Worm (Caenorhabditis elegans) whole organism, young adult: ENCODE results near the gene tbcb-1.

Source experiments
- F55B11.4 ChIP-seq: sonication (generic microtip); optimal IDR thresholded peaks from 2 replicates; lab custom pipeline; 2016; ENCODE audit warnings: missing compliant biosample characterization, missing genetic modification characterization, borderline replicate concordance; ENCODE audit not compliant: insufficient read depth
- T07F8.4 ChIP-seq: sonication (generic microtip); optimal IDR thresholded peaks from 2 replicates; lab custom pipeline; 2016; ENCODE audit warnings: mild to moderate bottlenecking, missing genetic modification characterization, moderate library complexity, missing compliant biosample characterization
- aptf-3 ChIP-seq: fragments of 200-800 bp; sonication (Bioruptor generic); IDR thresholded peaks from 2 replicates; pipeline ENCODE4 v1.3.6; 2022; ENCODE audit warnings: missing genetic modification characterization, missing compliant biosample characterization
- attf-6 ChIP-seq: fragments of 200-800 bp; sonication (Bioruptor generic); IDR thresholded peaks from 2 replicates; pipeline ENCODE4 v1.3.6; 2022; ENCODE audit warnings: missing genetic modification reagents, missing genetic modification characterization, missing compliant biosample characterization
- ceh-27 ChIP-seq: fragments of 200-800 bp; sonication (Bioruptor generic); optimal IDR thresholded peaks from 2 replicates; lab custom pipeline; 2018; ENCODE audit warnings: mild to moderate bottlenecking, missing genetic modification characterization, moderate library complexity, missing compliant biosample characterization
- fkh-3 ChIP-seq: sonication (generic microtip); optimal IDR thresholded peaks from 2 replicates; lab custom pipeline; 2016; ENCODE audit warnings: mild to moderate bottlenecking, missing genetic modification characterization, missing compliant biosample characterization
- him-1 ChIP-seq: sonication (generic microtip); optimal IDR thresholded peaks from 2 replicates; lab custom pipeline; 2016; ENCODE audit warnings: missing genotype, missing genetic modification reagents, missing genetic modification characterization, missing compliant biosample characterization
- nhr-80 ChIP-seq: sonication (generic microtip); optimal IDR thresholded peaks from 2 replicates; lab custom pipeline; 2016; ENCODE audit warnings: missing genetic modification characterization, missing compliant biosample characterization
- pha-4 ChIP-seq: fragments of 150-350 bp; sonication (generic microtip); optimal IDR thresholded peaks from 2 replicates; lab custom pipeline; 2014; ENCODE audit warnings: missing biosample characterization, missing genetic modification reagents, missing genetic modification characterization
- rec-8 ChIP-seq, 2 experiments: sonication (generic microtip); optimal IDR thresholded peaks; 2 replicates each; lab custom pipeline; 2016; ENCODE audit warnings: mild to moderate bottlenecking in 2 of 2, missing genetic modification characterization in 2 of 2, missing genetic modification reagents in 2 of 2, missing genotype in 2 of 2, missing biosample characterization in 1 of 2, missing compliant biosample characterization in 1 of 2, moderate library complexity in 1 of 2
- sea-2 ChIP-seq: fragments of 200-800 bp; sonication (Bioruptor generic); IDR thresholded peaks from 2 replicates; pipeline ENCODE4 v1.3.6; 2022; ENCODE audit warnings: missing genetic modification characterization, missing compliant biosample characterization
- snpc-4 ChIP-seq, 5 experiments: fragments of 150-350 bp in 1 of 5; sonication (generic microtip) in 4 of 5; optimal IDR thresholded peaks; 2 replicates each; lab custom pipeline; 2014 to 2018; ENCODE audit warnings: missing genetic modification characterization in 5 of 5, missing biosample characterization in 3 of 5, antibody characterized with exemption in 2 of 5, mild to moderate bottlenecking in 2 of 5, missing compliant biosample characterization in 2 of 5, missing genotype in 2 of 5, moderate library complexity in 2 of 5, missing genetic modification reagents in 1 of 5

ce11 chrV:13600882-13601281 lies 9.0 kb downstream of the tbcb-1 start, which contains the start of gene rdy-2:
- TF ChIP-seq snpc-4 (GFP tag; optimal IDR thresholded peaks at IDR 0.05; lab: Kevin White, UChicago), result no peak
- TF ChIP-seq snpc-4 (tag; optimal IDR thresholded peaks at IDR 0.05; lab: Kevin White, UChicago), result no peak
- TF ChIP-seq nhr-80, result no peak
- no peak for TF ChIP-seq sea-2 (GFP tag; lab: Robert Waterston, UW)
- no peak for TF ChIP-seq T07F8.4 (tag; lab: Kevin White, UChicago)
- TF ChIP-seq F55B11.4 (tag; lab: Kevin White, UChicago), result no peak
- no peak for TF ChIP-seq pha-4 (tag; lab: Kevin White, UChicago)
- TF ChIP-seq him-1, result no peak
- TF ChIP-seq rec-8 (tag; optimal IDR thresholded peaks at IDR 0.05; lab: Kevin White, UChicago), result no peak
- no peak for TF ChIP-seq aptf-3 (GFP tag; lab: Robert Waterston, UW)
- TF ChIP-seq fkh-3 (tag; lab: Kevin White, UChicago), result no peak
- TF ChIP-seq ceh-27, result no peak
- no peak for TF ChIP-seq attf-6 (GFP tag; lab: Robert Waterston, UW)
